Fruit fly (Drosophila melanogaster) whole organism, prepupa: ENCODE measurements around the gene CAH1.
A peak's percentile ranks its signal among the peaks of the same experiment; 100 is the strongest.

Experiments used
- Blimp-1 ChIP-seq: fragments of 200-800 bp; sonication (Bioruptor generic); optimal IDR thresholded peaks from 3 replicates; lab custom pipeline; 2017; ENCODE audit warnings: missing biosample characterization, missing genetic modification characterization, mild to moderate bottlenecking, moderate library complexity, missing genetic modification reagents
- CG10631 ChIP-seq: fragments of 200-800 bp; sonication (Bioruptor generic); optimal IDR thresholded peaks from 2 replicates; lab custom pipeline; 2016; ENCODE audit warnings: missing biosample characterization, missing genetic modification characterization
- CG10669 ChIP-seq: fragments of 200-800 bp; sonication (Bioruptor generic); optimal IDR thresholded peaks from 3 replicates; lab custom pipeline; 2018; ENCODE audit warnings: missing biosample characterization, mild to moderate bottlenecking, missing genetic modification characterization, moderate library complexity
- CG11294 ChIP-seq: fragments of 200-800 bp; sonication (Bioruptor generic); IDR thresholded peaks from 2 replicates; pipeline ENCODE4 v1.3.6; 2022; ENCODE audit warnings: missing biosample characterization, missing genetic modification characterization
- CG11902 ChIP-seq: fragments of 200-800 bp; sonication (Bioruptor generic); optimal IDR thresholded peaks from 3 replicates; lab custom pipeline; 2016; ENCODE audit warnings: missing biosample characterization, missing genetic modification characterization
- CG15336 ChIP-seq: fragments of 200-800 bp; sonication (Bioruptor generic); IDR thresholded peaks from 2 replicates; pipeline ENCODE4 v1.3.6; 2022; ENCODE audit warnings: missing biosample characterization, missing genetic modification characterization
- CG32006 ChIP-seq: fragments of 200-800 bp; sonication (Bioruptor generic); optimal IDR thresholded peaks from 3 replicates; lab custom pipeline; 2017; ENCODE audit warnings: missing biosample characterization, mild to moderate bottlenecking, missing genetic modification characterization
- CG34406 ChIP-seq: fragments of 200-800 bp; sonication (Bioruptor generic); optimal IDR thresholded peaks from 3 replicates; lab custom pipeline; 2016; ENCODE audit warnings: missing biosample characterization, missing genetic modification characterization
- CG4318 ChIP-seq: fragments of 200-800 bp; sonication (Bioruptor generic); optimal IDR thresholded peaks from 3 replicates; lab custom pipeline; 2017; ENCODE audit warnings: missing biosample characterization, mild to moderate bottlenecking, missing genetic modification characterization
- CG6163 ChIP-seq: fragments of 200-800 bp; sonication (Bioruptor generic); IDR thresholded peaks from 3 replicates; pipeline ENCODE4 v1.3.6; 2022; ENCODE audit warnings: missing biosample characterization, missing genetic modification characterization
- CG6276 ChIP-seq: fragments of 200-800 bp; sonication (Bioruptor generic); optimal IDR thresholded peaks from 2 replicates; lab custom pipeline; 2017; ENCODE audit warnings: missing biosample characterization, mild to moderate bottlenecking, missing genetic modification characterization
- CG6808 ChIP-seq: fragments of 200-800 bp; sonication (Bioruptor generic); optimal IDR thresholded peaks from 3 replicates; lab custom pipeline; 2017; ENCODE audit warnings: missing biosample characterization, missing genetic modification characterization, mild to moderate bottlenecking, moderate library complexity, missing genetic modification reagents
- CG6854 ChIP-seq: fragments of 200-800 bp; sonication (Bioruptor generic); optimal IDR thresholded peaks from 2 replicates; lab custom pipeline; 2017; ENCODE audit warnings: missing biosample characterization, mild to moderate bottlenecking, missing genetic modification characterization
- CG8119 ChIP-seq: fragments of 200-800 bp; sonication (Bioruptor generic); IDR thresholded peaks from 3 replicates; pipeline ENCODE4 v1.3.6; 2022; ENCODE audit warnings: missing biosample characterization, missing genetic modification characterization
- CG8319 ChIP-seq: fragments of 200-800 bp; sonication (Bioruptor generic); optimal IDR thresholded peaks from 3 replicates; lab custom pipeline; 2016; ENCODE audit warnings: missing biosample characterization, missing genetic modification characterization
- CG8632 ChIP-seq: fragments of 200-800 bp; sonication (Bioruptor generic); optimal IDR thresholded peaks from 3 replicates; lab custom pipeline; 2016; ENCODE audit warnings: missing biosample characterization, missing genetic modification characterization
- Eip78C ChIP-seq: fragments of 200-800 bp; sonication (Bioruptor generic); peaks from one replicate; lab custom pipeline; 2016; ENCODE audit warnings: missing biosample characterization, missing genetic modification characterization
- Ets21C ChIP-seq: fragments of 200-800 bp; sonication (Bioruptor generic); optimal IDR thresholded peaks from 3 replicates; lab custom pipeline; 2016; ENCODE audit warnings: missing biosample characterization, missing genetic modification characterization
- Ets96B ChIP-seq: fragments of 200-800 bp; optimal IDR thresholded peaks from 2 replicates; lab custom pipeline; 2019; ENCODE audit warnings: missing biosample characterization, mild to moderate bottlenecking, missing genetic modification characterization, moderate library complexity
- Gug ChIP-seq: fragments of 200-800 bp; sonication (Bioruptor generic); IDR thresholded peaks from 2 replicates; pipeline ENCODE4 v1.3.6; 2022; ENCODE audit warnings: missing biosample characterization, missing genetic modification characterization
- Hr39 ChIP-seq: fragments of 200-800 bp; sonication (Bioruptor generic); optimal IDR thresholded peaks from 2 replicates; lab custom pipeline; 2016; ENCODE audit warnings: missing biosample characterization, missing genetic modification characterization
- Hr4 ChIP-seq: fragments of 200-800 bp; sonication (Bioruptor generic); optimal IDR thresholded peaks from 3 replicates; lab custom pipeline; 2016; ENCODE audit warnings: missing biosample characterization, missing genetic modification characterization
- Lpt ChIP-seq: fragments of 200-800 bp; sonication (Bioruptor generic); optimal IDR thresholded peaks from 3 replicates; lab custom pipeline; 2016; ENCODE audit warnings: missing biosample characterization, missing genetic modification characterization
- Sox102F ChIP-seq: fragments of 200-800 bp; sonication (Bioruptor generic); optimal IDR thresholded peaks from 2 replicates; lab custom pipeline; 2016; ENCODE audit warnings: missing biosample characterization, mild to moderate bottlenecking, missing genetic modification characterization
- Sox14 ChIP-seq: fragments of 200-800 bp; sonication (Bioruptor generic); optimal IDR thresholded peaks from 3 replicates; lab custom pipeline; 2016; ENCODE audit warnings: missing biosample characterization, missing genetic modification characterization
- Sox15 ChIP-seq: fragments of 200-800 bp; sonication (Bioruptor generic); optimal IDR thresholded peaks from 3 replicates; lab custom pipeline; 2016; ENCODE audit warnings: missing biosample characterization, missing genetic modification characterization
- achi ChIP-seq: fragments of 200-800 bp; sonication (Bioruptor generic); optimal IDR thresholded peaks from 3 replicates; lab custom pipeline; 2016; ENCODE audit warnings: missing biosample characterization, missing genetic modification characterization
- acj6 ChIP-seq: fragments of 200-800 bp; sonication (Bioruptor generic); optimal IDR thresholded peaks from 3 replicates; lab custom pipeline; 2016; ENCODE audit warnings: missing biosample characterization, missing genetic modification characterization
- cyc ChIP-seq: fragments of 200-800 bp; sonication (Bioruptor generic); optimal IDR thresholded peaks from 3 replicates; lab custom pipeline; 2016; ENCODE audit warnings: missing biosample characterization, missing genetic modification characterization
- dac ChIP-seq: fragments of 200-800 bp; sonication (Bioruptor generic); optimal IDR thresholded peaks from 2 replicates; lab custom pipeline; 2017; ENCODE audit warnings: missing biosample characterization, mild to moderate bottlenecking, missing genetic modification characterization
- dsx ChIP-seq: fragments of 200-800 bp; optimal IDR thresholded peaks from 3 replicates; lab custom pipeline; 2019; ENCODE audit warnings: missing biosample characterization, mild to moderate bottlenecking, missing genetic modification characterization, moderate library complexity; ENCODE audit not compliant: poor library complexity, severe bottlenecking
- eg ChIP-seq: fragments of 200-800 bp; sonication (Bioruptor generic); IDR thresholded peaks from 3 replicates; pipeline ENCODE4 v1.3.6; 2022; ENCODE audit warnings: missing biosample characterization, missing genetic modification characterization
- fkh ChIP-seq: fragments of 200-800 bp; sonication (Bioruptor generic); optimal IDR thresholded peaks from 3 replicates; lab custom pipeline; 2017; ENCODE audit warnings: missing biosample characterization, mild to moderate bottlenecking, missing genetic modification characterization, moderate library complexity
- lz ChIP-seq: fragments of 200-800 bp; sonication (Bioruptor generic); optimal IDR thresholded peaks from 3 replicates; lab custom pipeline; 2016; ENCODE audit warnings: missing biosample characterization, missing genetic modification characterization
- net ChIP-seq: fragments of 200-800 bp; sonication (Bioruptor generic); optimal IDR thresholded peaks from 3 replicates; lab custom pipeline; 2016; ENCODE audit warnings: missing biosample characterization, missing genetic modification characterization
- pdm3 ChIP-seq: fragments of 200-800 bp; sonication (Bioruptor generic); optimal IDR thresholded peaks from 3 replicates; lab custom pipeline; 2016; ENCODE audit warnings: missing biosample characterization, missing genetic modification characterization
- ss ChIP-seq, 2 experiments: fragments of 200-800 bp; sonication (Bioruptor generic); optimal IDR thresholded peaks; 2 replicates in 1 of 2; 3 replicates in 1 of 2; lab custom pipeline; 2017 to 2018; ENCODE audit warnings: mild to moderate bottlenecking in 2 of 2, missing biosample characterization in 2 of 2, missing genetic modification characterization in 2 of 2, moderate library complexity in 1 of 2
- svp ChIP-seq: fragments of 200-800 bp; sonication (Bioruptor generic); peaks from one replicate; lab custom pipeline; 2016; ENCODE audit warnings: missing biosample characterization, missing genetic modification characterization
- topi ChIP-seq: fragments of 200-800 bp; sonication (Bioruptor generic); optimal IDR thresholded peaks from 3 replicates; lab custom pipeline; 2016; ENCODE audit warnings: missing biosample characterization, missing genetic modification characterization
- vri ChIP-seq: fragments of 200-800 bp; sonication (Bioruptor generic); optimal IDR thresholded peaks from 3 replicates; lab custom pipeline; 2016; ENCODE audit warnings: missing biosample characterization, mild to moderate bottlenecking, missing genetic modification characterization

CAH1 gene

dm6 chr2L:13835002-13835910, 31.8 kb downstream of the CAH1 start, which contains the start of the genes mRpS23 and CenG1A (continued):
- TF ChIP-seq CG11294 (GFP tag; lab: Robert Waterston, UW) = peak; percentile 100
- peak; percentile 97 for TF ChIP-seq fkh (GFP tag; lab: Kevin White, UChicago)
- peak; percentile 100 for TF ChIP-seq Hr39
- peak; percentile 98 for TF ChIP-seq Blimp-1 (GFP tag; lab: Kevin White, UChicago)
- peak; percentile 100 for TF ChIP-seq CG6854
- TF ChIP-seq CG15336 (GFP tag; lab: Robert Waterston, UW) = peak; percentile 100
- peak; percentile 100 for TF ChIP-seq lz (GFP tag; lab: Kevin White, UChicago)
- TF ChIP-seq Hr4 (GFP tag; lab: Kevin White, UChicago) = peak; percentile 100
- peak; percentile 100 for TF ChIP-seq cyc
- TF ChIP-seq acj6 (GFP tag; lab: Kevin White, UChicago) = peak; percentile 100
- peak; percentile 100 for TF ChIP-seq CG8119 (GFP tag; lab: Robert Waterston, UW)
- TF ChIP-seq CG8319 (GFP tag; lab: Kevin White, UChicago) = peak; percentile 100
- peak; percentile 100 for TF ChIP-seq CG34406
- peak; percentile 100 for TF ChIP-seq Gug (GFP tag; lab: Robert Waterston, UW)
- TF ChIP-seq CG6808 (GFP tag; lab: Kevin White, UChicago) = peak; percentile 99
- TF ChIP-seq dsx = peak; percentile 99
- peak; percentile 100 for TF ChIP-seq Sox14 (GFP tag; lab: Kevin White, UChicago)
- peak; percentile 100 for TF ChIP-seq CG8632
- TF ChIP-seq CG10669 (GFP tag; lab: Kevin White, UChicago) = peak; percentile 100
- TF ChIP-seq net (GFP tag; lab: Kevin White, UChicago) = peak; percentile 100
- peak; percentile 100 for TF ChIP-seq ss (GFP tag; optimal IDR thresholded peaks at IDR 0.05; lab: Kevin White, UChicago)
- peak; percentile 100 for TF ChIP-seq pdm3 (GFP tag; lab: Kevin White, UChicago)
- peak; percentile 100 for TF ChIP-seq Sox15 (GFP tag; lab: Kevin White, UChicago)
- peak; percentile 100 for TF ChIP-seq Ets96B (tag; lab: Kevin White, UChicago)
- TF ChIP-seq vri (GFP tag; lab: Kevin White, UChicago) = peak; percentile 100
- peak; percentile 100 for TF ChIP-seq CG32006 (GFP tag; lab: Kevin White, UChicago)
- TF ChIP-seq eg (GFP tag; lab: Robert Waterston, UW) = peak; percentile 100
- peak; percentile 99 for TF ChIP-seq CG11902 (GFP tag; lab: Kevin White, UChicago)
- peak; percentile 100 for TF ChIP-seq Ets21C (GFP tag; lab: Kevin White, UChicago)
- TF ChIP-seq CG6163 (GFP tag; lab: Robert Waterston, UW) = peak; percentile 100
- peak; percentile 100 for TF ChIP-seq CG6276 (GFP tag; lab: Kevin White, UChicago)
- peak; percentile 100 for TF ChIP-seq CG4318 (GFP tag; lab: Kevin White, UChicago)
- peak; percentile 100 for TF ChIP-seq Lpt (GFP tag; lab: Kevin White, UChicago)
- TF ChIP-seq dac (GFP tag; lab: Kevin White, UChicago) = peak; percentile 99
- TF ChIP-seq CG10631 (GFP tag; lab: Kevin White, UChicago) = peak; percentile 100

- TF ChIP-seq Blimp-1 (GFP tag; lab: Kevin White, UChicago) (no peak), eg (GFP tag; lab: Robert Waterston, UW) (0 out of 3 replicates have a peak, but pooled peaks have one; percentile 19)
Measured at dm6 chr2L:13835959-13836358, 32.5 kb downstream of the CAH1 start.

- TF ChIP-seq CG6163 (GFP tag; lab: Robert Waterston, UW) (0 out of 3 replicates have a peak, but pooled peaks have one; percentile 35), Eip78C (GFP tag; lab: Kevin White, UChicago) (peak; percentile 79), vri (GFP tag; lab: Kevin White, UChicago) (peak; percentile 16), Lpt (GFP tag; lab: Kevin White, UChicago) (peak; percentile 20), CG6808 (GFP tag; lab: Kevin White, UChicago) (no peak), Sox102F (GFP tag; lab: Kevin White, UChicago) (no peak), topi (peak; percentile 4), CG34406 (no peak), ss (GFP tag; optimal IDR thresholded peaks at IDR 0.05; lab: Kevin White, UChicago) (peak in 1 of 2 experiments; percentile 60), Blimp-1 (GFP tag; lab: Kevin White, UChicago) (peak; percentile 29), svp (GFP tag; lab: Kevin White, UChicago) (peak; percentile 92), CG32006 (GFP tag; lab: Kevin White, UChicago) (no peak), acj6 (GFP tag; lab: Kevin White, UChicago) (no peak), achi (GFP tag; lab: Kevin White, UChicago) (no peak), CG11294 (GFP tag; lab: Robert Waterston, UW) (no peak)
- TF ChIP-seq, all 60 proteins: peak for 8
Measured at dm6 chr2L:13837579-13837978, 34.2 kb downstream of the CAH1 start.
